Fruit fly (Drosophila melanogaster) whole organism, wandering third instar larva: ENCODE data around the gene CG6204.

ENCODE experiments used
- Abd-B ChIP-seq: fragments of >200 bp; optimal IDR thresholded peaks from 2 replicates; lab custom pipeline; 2017; ENCODE audit warnings: missing biosample characterization, missing genetic modification characterization
- CG32264 ChIP-seq: fragments of 200-800 bp; sonication (Bioruptor generic); optimal IDR thresholded peaks from 2 replicates; lab custom pipeline; 2016; ENCODE audit warnings: missing biosample characterization, missing genetic modification characterization
- CG9705 ChIP-seq: fragments of 200-800 bp; sonication (Bioruptor generic); optimal IDR thresholded peaks from 2 replicates; lab custom pipeline; 2018; ENCODE audit warnings: missing biosample characterization, mild to moderate bottlenecking, missing genetic modification characterization
- CrebA ChIP-seq: fragments of 200-800 bp; sonication (Bioruptor generic); optimal IDR thresholded peaks from 2 replicates; lab custom pipeline; 2016; ENCODE audit warnings: missing biosample characterization, mild to moderate bottlenecking, missing genetic modification characterization, borderline replicate concordance
- Dfd ChIP-seq: fragments of >200 bp; optimal IDR thresholded peaks from 2 replicates; lab custom pipeline; 2017; ENCODE audit warnings: missing biosample characterization, missing genetic modification characterization
- Dif ChIP-seq: fragments of 200-275, 200-300 bp; sonication (Bioruptor generic); optimal IDR thresholded peaks from 2 replicates; lab custom pipeline; 2018; ENCODE audit warnings: missing biosample characterization, missing genetic modification characterization; ENCODE audit not compliant: partially characterized antibody
- GATAd ChIP-seq: sonication (Bioruptor generic); optimal IDR thresholded peaks from 2 replicates; lab custom pipeline; 2016; ENCODE audit warnings: missing biosample characterization, missing genetic modification characterization
- HLH106 ChIP-seq: fragments of 200-800 bp; optimal IDR thresholded peaks from 3 replicates; lab custom pipeline; 2019; ENCODE audit warnings: missing biosample characterization, mild to moderate bottlenecking, missing genetic modification characterization, moderate library complexity
- Hnf4 ChIP-seq: fragments of 200-800 bp; sonication (Bioruptor generic); optimal IDR thresholded peaks from 2 replicates; lab custom pipeline; 2016; ENCODE audit warnings: missing biosample characterization, mild to moderate bottlenecking, missing genetic modification characterization
- Hr78 ChIP-seq: fragments of >200 bp; optimal IDR thresholded peaks from 2 replicates; lab custom pipeline; 2017; ENCODE audit warnings: missing biosample characterization, missing genetic modification characterization
- Hr83 ChIP-seq: fragments of 200-300 bp; sonication (Bioruptor generic); optimal IDR thresholded peaks from 2 replicates; lab custom pipeline; 2016; ENCODE audit warnings: missing biosample characterization, mild to moderate bottlenecking, missing genetic modification characterization, moderate library complexity; ENCODE audit not compliant: poor library complexity, severe bottlenecking
- Jra ChIP-seq: sonication (Bioruptor generic); optimal IDR thresholded peaks from 2 replicates; lab custom pipeline; 2016; ENCODE audit warnings: missing biosample characterization, missing genetic modification characterization
- Mio ChIP-seq: sonication (Bioruptor generic); optimal IDR thresholded peaks from 2 replicates; lab custom pipeline; 2016; ENCODE audit warnings: missing biosample characterization, missing genetic modification characterization
- Myc ChIP-seq: fragments of >200 bp; optimal IDR thresholded peaks from 2 replicates; lab custom pipeline; 2017
- N ChIP-seq: fragments of >200 bp; optimal IDR thresholded peaks from 2 replicates; lab custom pipeline; 2018; ENCODE audit warnings: missing biosample characterization, missing external identifiers, missing genetic modification characterization
- OdsH ChIP-seq: fragments of 200-800 bp; sonication (Bioruptor generic); optimal IDR thresholded peaks from 2 replicates; lab custom pipeline; 2016; ENCODE audit warnings: missing biosample characterization, mild to moderate bottlenecking, missing genetic modification characterization
- Rel ChIP-seq, 2 experiments: fragments of 200-800 bp; sonication (Bioruptor generic) in 1 of 2; optimal IDR thresholded peaks; 2 replicates in 1 of 2; 3 replicates in 1 of 2; lab custom pipeline; 2016 to 2019; ENCODE audit warnings: mild to moderate bottlenecking in 2 of 2, missing biosample characterization in 2 of 2, missing genetic modification characterization in 2 of 2, moderate library complexity in 1 of 2
- Sp1 ChIP-seq: fragments of 200-800 bp; sonication (Bioruptor generic); optimal IDR thresholded peaks from 3 replicates; lab custom pipeline; 2019; ENCODE audit warnings: missing biosample characterization, mild to moderate bottlenecking, missing genetic modification characterization, moderate library complexity
- Vsx2 ChIP-seq: fragments of 200-300, 225-300 bp; sonication (Bioruptor generic); optimal IDR thresholded peaks from 2 replicates; lab custom pipeline; 2018; ENCODE audit warnings: missing biosample characterization, missing genetic modification characterization; ENCODE audit not compliant: partially characterized antibody
- br ChIP-seq: fragments of 200-800 bp; sonication (Bioruptor generic); optimal IDR thresholded peaks from 2 replicates; lab custom pipeline; 2016; ENCODE audit warnings: missing biosample characterization, missing genetic modification characterization
- brk ChIP-seq: fragments of 200-800 bp; sonication (Bioruptor generic); optimal IDR thresholded peaks from 2 replicates; lab custom pipeline; 2016; ENCODE audit warnings: missing biosample characterization, mild to moderate bottlenecking, missing genetic modification characterization
- dl ChIP-seq, 2 experiments: fragments of 175-275, 200-275 bp in 1 of 2; fragments of 200-275 bp in 1 of 2; sonication (Bioruptor generic); optimal IDR thresholded peaks; lab custom pipeline; 2018; ENCODE audit warnings: mild to moderate bottlenecking in 2 of 2, missing biosample characterization in 2 of 2, missing genetic modification characterization in 2 of 2, moderate library complexity in 2 of 2; ENCODE audit not compliant: partially characterized antibody in 2 of 2, insufficient read depth in 1 of 2
- dmrt93B ChIP-seq: fragments of 200-800 bp; sonication (Bioruptor generic); optimal IDR thresholded peaks from 2 replicates; lab custom pipeline; 2018; ENCODE audit warnings: missing biosample characterization, mild to moderate bottlenecking, missing genetic modification characterization
- dsf ChIP-seq: sonication (Bioruptor generic); optimal IDR thresholded peaks from 2 replicates; lab custom pipeline; 2016; ENCODE audit warnings: missing biosample characterization, missing genetic modification characterization, borderline replicate concordance
- ey ChIP-seq: fragments of 200-800 bp; sonication (Bioruptor generic); optimal IDR thresholded peaks from 2 replicates; lab custom pipeline; 2016; ENCODE audit warnings: missing biosample characterization, missing genetic modification characterization
- foxo ChIP-seq, 2 experiments: fragments of 200-800 bp; sonication (Bioruptor generic); optimal IDR thresholded peaks; 2 replicates in 1 of 2; 3 replicates in 1 of 2; lab custom pipeline; 2016 to 2017; ENCODE audit warnings: missing biosample characterization in 2 of 2, missing genetic modification characterization in 2 of 2
- fru ChIP-seq: fragments of 200-800 bp; sonication (Bioruptor generic); optimal IDR thresholded peaks from 3 replicates; lab custom pipeline; 2016; ENCODE audit warnings: missing biosample characterization, mild to moderate bottlenecking, missing genetic modification characterization
- h ChIP-seq: fragments of 200-800 bp; sonication (Bioruptor generic); optimal IDR thresholded peaks from 3 replicates; lab custom pipeline; 2016; ENCODE audit warnings: missing biosample characterization, mild to moderate bottlenecking, missing genetic modification characterization
- jim ChIP-seq: fragments of 175-275, 200-325 bp; sonication (Bioruptor generic); optimal IDR thresholded peaks from 2 replicates; lab custom pipeline; 2016; ENCODE audit warnings: missing biosample characterization, mild to moderate bottlenecking, missing genetic modification characterization
- lola ChIP-seq: fragments of >200 bp; optimal IDR thresholded peaks from 2 replicates; lab custom pipeline; 2017; ENCODE audit warnings: missing biosample characterization, missing genetic modification characterization
- pan ChIP-seq: fragments of >200 bp; optimal IDR thresholded peaks from 2 replicates; lab custom pipeline; 2017
- psq ChIP-seq: fragments of 200-800 bp; sonication (Bioruptor generic); optimal IDR thresholded peaks from 3 replicates; lab custom pipeline; 2017; ENCODE audit warnings: missing biosample characterization, mild to moderate bottlenecking, missing genetic modification characterization, moderate library complexity
- rgr ChIP-seq: fragments of 200-800 bp; sonication (Bioruptor generic); optimal IDR thresholded peaks from 3 replicates; lab custom pipeline; 2016; ENCODE audit warnings: missing biosample characterization, mild to moderate bottlenecking, missing genetic modification characterization
- sage ChIP-seq: fragments of 200-800 bp; sonication (Bioruptor generic); optimal IDR thresholded peaks from 2 replicates; lab custom pipeline; 2016; ENCODE audit warnings: missing biosample characterization, mild to moderate bottlenecking, missing genetic modification characterization
- sv ChIP-seq: fragments of 200-800 bp; sonication (Bioruptor generic); optimal IDR thresholded peaks from 3 replicates; lab custom pipeline; 2016; ENCODE audit warnings: missing biosample characterization, missing genetic modification characterization
- tai ChIP-seq: sonication (Bioruptor generic); optimal IDR thresholded peaks from 2 replicates; lab custom pipeline; 2016; ENCODE audit warnings: missing biosample characterization, missing genetic modification characterization
- usp ChIP-seq: fragments of >200 bp; optimal IDR thresholded peaks from 2 replicates; lab custom pipeline; 2017; ENCODE audit warnings: missing biosample characterization, missing genetic modification characterization
- woc ChIP-seq: sonication (Bioruptor generic); optimal IDR thresholded peaks from 2 replicates; lab custom pipeline; 2016; ENCODE audit warnings: missing biosample characterization, mild to moderate bottlenecking, missing genetic modification characterization

CG6204 gene

DNA sequence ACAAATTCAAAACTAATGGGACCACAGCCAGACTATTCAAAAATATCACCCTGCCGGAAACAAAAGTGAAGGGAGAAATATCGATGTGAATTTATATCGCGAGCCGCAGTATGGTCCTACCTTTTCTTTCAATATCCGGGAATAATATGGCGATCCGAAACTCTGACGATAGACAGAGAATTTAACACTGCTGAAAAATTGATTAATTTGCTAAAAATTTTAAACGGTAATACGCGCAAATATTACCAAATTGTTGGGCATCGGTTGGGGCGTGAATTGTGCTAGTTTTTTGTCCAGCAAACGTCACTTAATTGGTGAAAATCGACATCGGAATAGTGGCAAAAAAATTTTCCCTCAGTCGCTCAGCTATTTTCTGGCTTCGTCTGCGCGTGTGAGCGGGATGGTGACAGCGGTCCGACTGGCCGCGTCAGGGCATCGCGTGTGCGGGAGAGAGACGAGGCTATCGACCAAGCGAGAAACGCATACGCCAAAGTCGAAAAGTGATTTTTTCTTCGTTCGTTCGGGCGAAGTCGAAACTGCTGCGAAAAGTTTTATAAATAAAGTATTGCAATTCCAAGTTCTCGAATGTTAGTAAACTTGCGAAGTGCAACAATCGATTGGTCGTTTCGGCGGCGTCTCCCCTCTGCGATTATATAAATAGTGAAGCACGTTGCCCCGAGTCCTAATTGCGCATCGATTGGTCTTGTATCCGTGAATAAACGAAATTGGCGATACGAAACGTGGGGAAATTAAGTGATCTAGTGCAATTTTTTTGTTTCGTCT, 37.0 kb downstream of the CG6204 start, which contains the start of gene mask:
TSS of gene mask (plus strand) at position 140 of the 783 bp plus-strand sequence.
- peak; percentile 91 for TF ChIP-seq rgr (GFP tag; lab: Kevin White, UChicago)
- TF ChIP-seq dmrt93B: peak; percentile 90
- peak; percentile 8 for TF ChIP-seq Dif (GFP tag; lab: Kevin White, UChicago)
- TF ChIP-seq woc (GFP tag; lab: Kevin White, UChicago): peak; percentile 31
- TF ChIP-seq Myc: no peak
- TF ChIP-seq CrebA (GFP tag; lab: Kevin White, UChicago): no peak
- TF ChIP-seq OdsH (GFP tag; lab: Kevin White, UChicago): peak; percentile 72
- no peak for TF ChIP-seq pan (lab: Kevin White, UChicago)
- no peak for TF ChIP-seq psq (GFP tag; lab: Kevin White, UChicago)
- TF ChIP-seq usp (GFP tag; lab: Kevin White, UChicago): no peak
- peak; percentile 50 for TF ChIP-seq ey (GFP tag; lab: Kevin White, UChicago)
- no peak for TF ChIP-seq jim (GFP tag; lab: Kevin White, UChicago)
- peak; percentile 23 for TF ChIP-seq Mio (GFP tag; lab: Kevin White, UChicago)
- peak; percentile 77 for TF ChIP-seq h (GFP tag; lab: Kevin White, UChicago)
- peak; percentile 83 for TF ChIP-seq Sp1 (GFP tag; lab: Kevin White, UChicago)
- TF ChIP-seq HLH106: peak; percentile 67
- TF ChIP-seq N (GFP tag; lab: Kevin White, UChicago): no peak
- no peak for TF ChIP-seq Rel (GFP tag; optimal IDR thresholded peaks at IDR 0.05; lab: Kevin White, UChicago)
- peak; percentile 40 for TF ChIP-seq Rel (tag; optimal IDR thresholded peaks at IDR 0.05; lab: Kevin White, UChicago)
- TF ChIP-seq lola: no peak
- peak; percentile 88 for TF ChIP-seq CG9705
- no peak for TF ChIP-seq brk (GFP tag; lab: Kevin White, UChicago)
- peak; percentile 47 to 61 for TF ChIP-seq foxo (GFP tag; optimal IDR thresholded peaks at IDR 0.05; lab: Kevin White, UChicago)
- no peak for TF ChIP-seq sage (GFP tag; lab: Kevin White, UChicago)
- TF ChIP-seq dsf (GFP tag; lab: Kevin White, UChicago): peak; percentile 12
- TF ChIP-seq Hr78 (GFP tag; lab: Kevin White, UChicago): no peak
- peak; percentile 73 for TF ChIP-seq Jra (GFP tag; lab: Kevin White, UChicago)
- peak; percentile 77 for TF ChIP-seq br
- peak; percentile 69 for TF ChIP-seq sv (GFP tag; lab: Kevin White, UChicago)
- TF ChIP-seq CG32264 (GFP tag; lab: Kevin White, UChicago): peak; percentile 32
- no peak for TF ChIP-seq Dfd (GFP tag; lab: Kevin White, UChicago)
- TF ChIP-seq Abd-B: no peak
- TF ChIP-seq Vsx2: no peak
- peak; percentile 63 for TF ChIP-seq fru
- TF ChIP-seq dl (GFP tag; optimal IDR thresholded peaks at IDR 0.05; lab: Kevin White, UChicago; ENCODE audit: insufficient read depth in 1 of 2, partially characterized antibody in 2 of 2): no peak
- peak; percentile 96 for TF ChIP-seq Hr83
- no peak for TF ChIP-seq GATAd (GFP tag; lab: Kevin White, UChicago)
- TF ChIP-seq tai (GFP tag; lab: Kevin White, UChicago): no peak
- peak; percentile 59 for TF ChIP-seq Hnf4 (GFP tag; lab: Kevin White, UChicago)
- TF ChIP-seq, all 38 proteins: peak for 21

DNA sequence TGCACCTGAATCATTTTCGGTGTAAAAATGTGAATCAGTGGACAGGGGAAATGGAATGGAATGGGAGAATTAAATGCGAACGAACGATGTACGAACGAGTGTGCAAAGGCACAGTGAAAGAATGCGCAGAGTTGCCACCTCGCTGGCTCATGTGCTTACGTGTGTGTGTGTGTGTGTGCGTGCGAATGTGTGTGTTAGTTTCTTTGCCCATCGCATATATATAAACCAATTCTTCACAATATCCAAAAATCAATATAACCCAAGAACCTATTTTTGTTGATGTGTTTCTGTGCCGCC, 37.5 kb downstream of the CG6204 start:
- peak; percentile 59 for TF ChIP-seq N (GFP tag; lab: Kevin White, UChicago)
- no peak for TF ChIP-seq CG32264 (GFP tag; lab: Kevin White, UChicago)
- peak; percentile 59 for TF ChIP-seq Hr83
- TF ChIP-seq Hnf4 (GFP tag; lab: Kevin White, UChicago): peak; percentile 14
- peak; percentile 56 for TF ChIP-seq Dfd (GFP tag; lab: Kevin White, UChicago)
- peak; percentile 96 for TF ChIP-seq psq (GFP tag; lab: Kevin White, UChicago)
- peak; percentile 39 for TF ChIP-seq rgr (GFP tag; lab: Kevin White, UChicago)
- peak; percentile 7 for TF ChIP-seq Dif (GFP tag; lab: Kevin White, UChicago)
- TF ChIP-seq Jra (GFP tag; lab: Kevin White, UChicago): peak; percentile 35
- TF ChIP-seq CG9705: no peak
- TF ChIP-seq dsf (GFP tag; lab: Kevin White, UChicago): no peak
- peak; percentile 2 for TF ChIP-seq h (GFP tag; lab: Kevin White, UChicago)
- TF ChIP-seq, all 38 proteins: peak for 9
